Worm (Caenorhabditis elegans): Measurements from ENCODE around the gene fmo-2.

ce11 chrIV:10680379-10680778 lies 1.9 kb upstream of the fmo-2 start, which contains the start of gene K08C7.4:
- TF ChIP-seq him-1 (tag; optimal IDR thresholded peaks at IDR 0.05) (no peak), W03F9.2 (tag; optimal IDR thresholded peaks at IDR 0.05) (no peak)

Data from whole organism, L4/young adult.